Fruit fly (Drosophila melanogaster) whole organism, prepupa: ENCODE data around the gene NimA.

Source experiments
- CG10669 ChIP-seq: fragments of 200-800 bp; sonication (Bioruptor generic); optimal IDR thresholded peaks from 3 replicates; lab custom pipeline; 2018; ENCODE audit warnings: missing biosample characterization, mild to moderate bottlenecking, missing genetic modification characterization, moderate library complexity
- CG11762 ChIP-seq: fragments of 200-800 bp; sonication (Bioruptor generic); optimal IDR thresholded peaks from 3 replicates; lab custom pipeline; 2016; ENCODE audit warnings: missing biosample characterization, missing genetic modification characterization; ENCODE audit not compliant: insufficient read depth
- CG16779 ChIP-seq: fragments of 200-800 bp; sonication (Bioruptor generic); optimal IDR thresholded peaks from 3 replicates; lab custom pipeline; 2017; ENCODE audit warnings: missing biosample characterization, mild to moderate bottlenecking, missing genetic modification characterization
- CG31627 ChIP-seq: fragments of 200-800 bp; sonication (Bioruptor generic); optimal IDR thresholded peaks from 3 replicates; lab custom pipeline; 2016; ENCODE audit warnings: missing biosample characterization, missing genetic modification characterization
- CG32006 ChIP-seq: fragments of 200-800 bp; sonication (Bioruptor generic); optimal IDR thresholded peaks from 3 replicates; lab custom pipeline; 2017; ENCODE audit warnings: missing biosample characterization, mild to moderate bottlenecking, missing genetic modification characterization
- CG6276 ChIP-seq: fragments of 200-800 bp; sonication (Bioruptor generic); optimal IDR thresholded peaks from 2 replicates; lab custom pipeline; 2017; ENCODE audit warnings: missing biosample characterization, mild to moderate bottlenecking, missing genetic modification characterization
- CG6854 ChIP-seq: fragments of 200-800 bp; sonication (Bioruptor generic); optimal IDR thresholded peaks from 2 replicates; lab custom pipeline; 2017; ENCODE audit warnings: missing biosample characterization, mild to moderate bottlenecking, missing genetic modification characterization
- CG7368 ChIP-seq: fragments of 200-800 bp; sonication (Bioruptor generic); optimal IDR thresholded peaks from 3 replicates; lab custom pipeline; 2016; ENCODE audit warnings: missing biosample characterization, missing genetic modification characterization
- CG8319 ChIP-seq: fragments of 200-800 bp; sonication (Bioruptor generic); optimal IDR thresholded peaks from 3 replicates; lab custom pipeline; 2016; ENCODE audit warnings: missing biosample characterization, missing genetic modification characterization
- CG8632 ChIP-seq: fragments of 200-800 bp; sonication (Bioruptor generic); optimal IDR thresholded peaks from 3 replicates; lab custom pipeline; 2016; ENCODE audit warnings: missing biosample characterization, missing genetic modification characterization
- CG9139 ChIP-seq: fragments of 200-800 bp; sonication (Bioruptor generic); optimal IDR thresholded peaks from 3 replicates; lab custom pipeline; 2017; ENCODE audit warnings: missing biosample characterization, mild to moderate bottlenecking, missing genetic modification characterization
- Eip75B ChIP-seq: fragments of 200-800 bp; sonication (Bioruptor generic); optimal IDR thresholded peaks from 3 replicates; lab custom pipeline; 2016; ENCODE audit warnings: missing biosample characterization, missing genetic modification characterization
- Eip78C ChIP-seq: fragments of 200-800 bp; sonication (Bioruptor generic); peaks from one replicate; lab custom pipeline; 2016; ENCODE audit warnings: missing biosample characterization, missing genetic modification characterization
- Ets96B ChIP-seq: fragments of 200-800 bp; optimal IDR thresholded peaks from 2 replicates; lab custom pipeline; 2019; ENCODE audit warnings: missing biosample characterization, mild to moderate bottlenecking, missing genetic modification characterization, moderate library complexity
- Gug ChIP-seq: fragments of 200-800 bp; sonication (Bioruptor generic); IDR thresholded peaks from 2 replicates; pipeline ENCODE4 v1.3.6; 2022; ENCODE audit warnings: missing biosample characterization, missing genetic modification characterization
- Hr4 ChIP-seq: fragments of 200-800 bp; sonication (Bioruptor generic); optimal IDR thresholded peaks from 3 replicates; lab custom pipeline; 2016; ENCODE audit warnings: missing biosample characterization, missing genetic modification characterization
- OdsH ChIP-seq: fragments of 200-800 bp; sonication (Bioruptor generic); optimal IDR thresholded peaks from 3 replicates; lab custom pipeline; 2016; ENCODE audit warnings: missing biosample characterization, missing genetic modification characterization
- Sox102F ChIP-seq: fragments of 200-800 bp; sonication (Bioruptor generic); optimal IDR thresholded peaks from 2 replicates; lab custom pipeline; 2016; ENCODE audit warnings: missing biosample characterization, mild to moderate bottlenecking, missing genetic modification characterization
- Sox15 ChIP-seq: fragments of 200-800 bp; sonication (Bioruptor generic); optimal IDR thresholded peaks from 3 replicates; lab custom pipeline; 2016; ENCODE audit warnings: missing biosample characterization, missing genetic modification characterization
- achi ChIP-seq: fragments of 200-800 bp; sonication (Bioruptor generic); optimal IDR thresholded peaks from 3 replicates; lab custom pipeline; 2016; ENCODE audit warnings: missing biosample characterization, missing genetic modification characterization
- cyc ChIP-seq: fragments of 200-800 bp; sonication (Bioruptor generic); optimal IDR thresholded peaks from 3 replicates; lab custom pipeline; 2016; ENCODE audit warnings: missing biosample characterization, missing genetic modification characterization
- dac ChIP-seq: fragments of 200-800 bp; sonication (Bioruptor generic); optimal IDR thresholded peaks from 2 replicates; lab custom pipeline; 2017; ENCODE audit warnings: missing biosample characterization, mild to moderate bottlenecking, missing genetic modification characterization
- dsx ChIP-seq: fragments of 200-800 bp; optimal IDR thresholded peaks from 3 replicates; lab custom pipeline; 2019; ENCODE audit warnings: missing biosample characterization, mild to moderate bottlenecking, missing genetic modification characterization, moderate library complexity; ENCODE audit not compliant: poor library complexity, severe bottlenecking
- eg ChIP-seq: fragments of 200-800 bp; sonication (Bioruptor generic); IDR thresholded peaks from 3 replicates; pipeline ENCODE4 v1.3.6; 2022; ENCODE audit warnings: missing biosample characterization, missing genetic modification characterization
- fd59A ChIP-seq: fragments of 200-800 bp; sonication (Bioruptor generic); optimal IDR thresholded peaks from 2 replicates; lab custom pipeline; 2017; ENCODE audit warnings: missing biosample characterization, mild to moderate bottlenecking, missing genetic modification characterization, missing genetic modification reagents
- net ChIP-seq: fragments of 200-800 bp; sonication (Bioruptor generic); optimal IDR thresholded peaks from 3 replicates; lab custom pipeline; 2016; ENCODE audit warnings: missing biosample characterization, missing genetic modification characterization
- pdm3 ChIP-seq: fragments of 200-800 bp; sonication (Bioruptor generic); optimal IDR thresholded peaks from 3 replicates; lab custom pipeline; 2016; ENCODE audit warnings: missing biosample characterization, missing genetic modification characterization
- salr ChIP-seq, 2 experiments: fragments of 200-800 bp; sonication (Bioruptor generic); optimal IDR thresholded peaks; 3 replicates each; lab custom pipeline; 2016 to 2018; ENCODE audit warnings: missing biosample characterization in 2 of 2, missing genetic modification characterization in 2 of 2, mild to moderate bottlenecking in 1 of 2
- spab ChIP-seq: fragments of 200-800 bp; sonication (Bioruptor generic); optimal IDR thresholded peaks from 2 replicates; lab custom pipeline; 2017; ENCODE audit warnings: missing biosample characterization, mild to moderate bottlenecking, missing genetic modification characterization, missing genetic modification reagents
- svp ChIP-seq: fragments of 200-800 bp; sonication (Bioruptor generic); peaks from one replicate; lab custom pipeline; 2016; ENCODE audit warnings: missing biosample characterization, missing genetic modification characterization
- topi ChIP-seq: fragments of 200-800 bp; sonication (Bioruptor generic); optimal IDR thresholded peaks from 3 replicates; lab custom pipeline; 2016; ENCODE audit warnings: missing biosample characterization, missing genetic modification characterization
- vri ChIP-seq: fragments of 200-800 bp; sonication (Bioruptor generic); optimal IDR thresholded peaks from 3 replicates; lab custom pipeline; 2016; ENCODE audit warnings: missing biosample characterization, mild to moderate bottlenecking, missing genetic modification characterization

The NimA gene

DNA sequence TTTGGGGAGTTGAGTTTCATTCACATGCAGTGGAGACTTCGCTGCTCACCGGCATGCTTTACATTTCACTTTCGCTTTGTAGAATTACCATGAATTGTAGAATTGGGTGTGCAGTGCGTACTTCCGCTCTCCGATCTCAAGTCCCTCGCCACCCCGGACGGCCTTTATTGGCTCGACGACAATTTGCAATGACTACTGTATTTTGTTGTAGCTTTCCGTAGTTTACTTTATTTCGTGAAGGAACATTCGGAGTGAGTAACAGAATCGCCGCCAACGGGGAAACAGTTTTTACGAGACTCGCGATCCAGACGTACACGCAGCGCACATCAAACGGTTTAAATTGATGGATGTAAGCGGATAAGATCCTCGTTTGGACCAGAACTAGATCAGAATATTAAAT lies at the start of gene NimA:
NimA (plus strand) TSS at position 301 of the 400 bp plus-strand sequence.
- TF ChIP-seq CG9139 = no peak
- no peak for TF ChIP-seq achi (GFP tag; lab: Kevin White, UChicago)
- TF ChIP-seq CG16779 = no peak
- TF ChIP-seq CG10669 = no peak
- TF ChIP-seq CG31627 (GFP tag; lab: Kevin White, UChicago) = no peak
- TF ChIP-seq Hr4 (GFP tag; lab: Kevin White, UChicago) = no peak
- no peak for TF ChIP-seq CG11762 (GFP tag; lab: Kevin White, UChicago)
- TF ChIP-seq CG8632 = no peak
- no peak for TF ChIP-seq spab (GFP tag; lab: Kevin White, UChicago)
- TF ChIP-seq CG7368 (GFP tag; lab: Kevin White, UChicago) = no peak
- no peak for TF ChIP-seq Ets96B (tag; lab: Kevin White, UChicago)
- no peak for TF ChIP-seq Eip75B (GFP tag; lab: Kevin White, UChicago)
- no peak for TF ChIP-seq Sox102F (GFP tag; lab: Kevin White, UChicago)
- TF ChIP-seq dsx (GFP tag; lab: Kevin White, UChicago) = no peak
- TF ChIP-seq, all 60 proteins: peak for 0

- no peak for TF ChIP-seq CG31627 (GFP tag; lab: Kevin White, UChicago)
- TF ChIP-seq vri (GFP tag; lab: Kevin White, UChicago) = no peak
- no peak for TF ChIP-seq Sox15 (GFP tag; lab: Kevin White, UChicago)
- TF ChIP-seq salr (GFP tag; optimal IDR thresholded peaks at IDR 0.05; lab: Kevin White, UChicago) = no peak
- no peak for TF ChIP-seq fd59A
- no peak for TF ChIP-seq pdm3
- no peak for TF ChIP-seq dac (GFP tag; lab: Kevin White, UChicago)
- no peak for TF ChIP-seq eg (GFP tag; lab: Robert Waterston, UW)
- TF ChIP-seq Gug = no peak
- TF ChIP-seq CG32006 (GFP tag; lab: Kevin White, UChicago) = no peak
- no peak for TF ChIP-seq achi (GFP tag; lab: Kevin White, UChicago)
- TF ChIP-seq CG16779 = no peak
- TF ChIP-seq, all 60 proteins: peak for 0
Measured at dm6 chr2L:13909033-13909432, 48.3 kb upstream of the NimA start, which contains the start of gene Ance-2. Gene Ance-2, plus strand, starts transcription at chr2L:13909333.

dm6 chr2L:13911783-13912182 lies 45.6 kb upstream of the NimA start, which contains the start of gene Acyp:
Gene Acyp, plus strand, starts transcription at chr2L:13912083.
- TF ChIP-seq CG9139 (no peak), cyc (no peak), svp (GFP tag; lab: Kevin White, UChicago) (peak; percentile 21), CG10669 (no peak), salr (GFP tag; optimal IDR thresholded peaks at IDR 0.05; lab: Kevin White, UChicago) (no peak), CG7368 (GFP tag; lab: Kevin White, UChicago) (no peak)

DNA sequence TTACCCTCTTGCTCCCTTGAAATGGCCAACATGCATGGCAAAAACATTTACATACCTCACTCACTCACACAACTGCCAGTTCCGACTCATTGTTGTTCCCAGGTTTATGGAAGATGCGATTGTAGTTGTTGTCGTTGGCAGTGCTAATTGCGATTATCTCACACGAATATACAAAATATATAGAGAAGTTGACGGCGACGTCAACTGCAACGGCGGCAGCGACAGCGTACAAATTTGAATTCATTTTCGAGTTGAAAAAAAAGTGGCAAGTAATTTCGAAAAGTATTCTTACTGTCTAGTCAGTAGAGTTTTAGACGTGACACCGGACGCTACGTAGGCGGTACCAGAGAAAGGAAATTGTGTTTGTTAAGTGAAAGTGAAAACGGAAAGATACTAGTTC lies 42.9 kb upstream of the NimA start, which contains the start of gene Ance-3:
Ance-3 (plus strand) TSS at position 301 of the 400 bp plus-strand sequence.
- TF ChIP-seq topi (no peak), CG6854 (GFP tag; lab: Kevin White, UChicago) (no peak), OdsH (GFP tag; lab: Kevin White, UChicago) (no peak)

dm6 chr2L:13923453-13923852 lies 33.9 kb upstream of the NimA start, which contains the start of gene Vajk1:
Gene Vajk1, minus strand, starts transcription at chr2L:13923553.
- TF ChIP-seq CG8319 (GFP tag; lab: Kevin White, UChicago) (no peak), eg (GFP tag; lab: Robert Waterston, UW) (peak; percentile 31; the same call in 1 of the 3 replicates)

dm6 chr2L:13923984-13924383 lies 33.4 kb upstream of the NimA start:
- TF ChIP-seq CG32006 (GFP tag; lab: Kevin White, UChicago) = peak; percentile 35
- peak; percentile 58 for TF ChIP-seq Eip78C (GFP tag; lab: Kevin White, UChicago)
- TF ChIP-seq net (GFP tag; lab: Kevin White, UChicago) = no peak
- TF ChIP-seq CG6276 (GFP tag; lab: Kevin White, UChicago) = peak; percentile 33
- peak; percentile 56 for TF ChIP-seq svp (GFP tag; lab: Kevin White, UChicago)
- TF ChIP-seq spab (GFP tag; lab: Kevin White, UChicago) = no peak
- peak; percentile 26 for TF ChIP-seq pdm3
